Worm (Caenorhabditis elegans) whole organism, young adult: ENCODE data around the gene act-1.

ENCODE experiments used
- B0336.3 ChIP-seq: fragments of 200-800 bp; sonication (Bioruptor generic); IDR thresholded peaks from 2 replicates; pipeline ENCODE4 v1.3.6; 2022; ENCODE audit warnings: missing genetic modification characterization, missing compliant biosample characterization
- C06A6.2 ChIP-seq: fragments of 200-800 bp; sonication (Bioruptor generic); conservative IDR thresholded peaks from 2 replicates; pipeline ENCODE4 v1.3.6; 2022; ENCODE audit warnings: missing genetic modification characterization, missing compliant biosample characterization
- C17E4.6 ChIP-seq: fragments of 200-800 bp; sonication (Bioruptor generic); IDR thresholded peaks from 2 replicates; pipeline ENCODE4 v1.3.6; 2022; ENCODE audit warnings: missing genetic modification reagents, missing genetic modification characterization, missing compliant biosample characterization
- F23B12.7 ChIP-seq: sonication (generic microtip); optimal IDR thresholded peaks from 2 replicates; lab custom pipeline; 2017; ENCODE audit warnings: missing genetic modification characterization, mild to moderate bottlenecking, missing compliant biosample characterization, antibody characterized with exemption, moderate library complexity; ENCODE audit not compliant: insufficient read depth
- F55B11.4 ChIP-seq: sonication (generic microtip); optimal IDR thresholded peaks from 2 replicates; lab custom pipeline; 2016; ENCODE audit warnings: missing compliant biosample characterization, missing genetic modification characterization, borderline replicate concordance; ENCODE audit not compliant: insufficient read depth
- K11D2.4 ChIP-seq: fragments of 200-800 bp; sonication (Bioruptor generic); IDR thresholded peaks from 2 replicates; pipeline ENCODE4 v1.3.6; 2022; ENCODE audit warnings: missing genetic modification reagents, missing genetic modification characterization, missing compliant biosample characterization
- K12H6.12 ChIP-seq: fragments of 200-800 bp; sonication (Bioruptor generic); optimal IDR thresholded peaks from 2 replicates; lab custom pipeline; 2018; ENCODE audit warnings: mild to moderate bottlenecking, missing genetic modification characterization, missing compliant biosample characterization
- T26A5.8 ChIP-seq: sonication (generic microtip); optimal IDR thresholded peaks from 2 replicates; lab custom pipeline; 2016; ENCODE audit warnings: missing genetic modification characterization, missing compliant biosample characterization
- Y56A3A.18 ChIP-seq: fragments of 200-800 bp; sonication (Bioruptor generic); IDR thresholded peaks from 2 replicates; pipeline ENCODE4 v1.3.6; 2022; ENCODE audit warnings: missing genetic modification reagents, missing genetic modification characterization, missing compliant biosample characterization
- akir-1 ChIP-seq: fragments of 200-800 bp; sonication (Bioruptor generic); optimal IDR thresholded peaks from 2 replicates; lab custom pipeline; 2018; ENCODE audit warnings: mild to moderate bottlenecking, missing genetic modification characterization, moderate library complexity, missing compliant biosample characterization
- atf-7 ChIP-seq: sonication (generic microtip); optimal IDR thresholded peaks from 2 replicates; lab custom pipeline; 2017; ENCODE audit warnings: mild to moderate bottlenecking, missing genetic modification characterization, missing compliant biosample characterization
- attf-5 ChIP-seq: fragments of 200-800 bp; sonication (Bioruptor generic); optimal IDR thresholded peaks from 2 replicates; lab custom pipeline; 2018; ENCODE audit warnings: mild to moderate bottlenecking, missing genetic modification characterization, missing compliant biosample characterization
- cebp-1 ChIP-seq, 2 experiments: fragments of 200-800 bp in 1 of 2; sonication (Bioruptor generic) in 1 of 2; sonication (generic microtip) in 1 of 2; IDR thresholded peaks in 1 of 2; optimal IDR thresholded peaks in 1 of 2; 2 replicates each; pipeline versions ENCODE4 v1.3.6 to Lab custom; 2017 to 2022; ENCODE audit warnings: missing compliant biosample characterization in 2 of 2, missing genetic modification characterization in 2 of 2, mild to moderate bottlenecking in 1 of 2, missing genetic modification reagents in 1 of 2, moderate library complexity in 1 of 2
- cebp-2 ChIP-seq: fragments of 200-800 bp; sonication (Bioruptor generic); IDR thresholded peaks from 2 replicates; pipeline ENCODE4 v1.3.6; 2022; ENCODE audit warnings: missing genetic modification characterization, missing compliant biosample characterization
- ceh-27 ChIP-seq: fragments of 200-800 bp; sonication (Bioruptor generic); optimal IDR thresholded peaks from 2 replicates; lab custom pipeline; 2018; ENCODE audit warnings: mild to moderate bottlenecking, missing genetic modification characterization, moderate library complexity, missing compliant biosample characterization
- ceh-40 ChIP-seq: fragments of 200-800 bp; sonication (Bioruptor generic); IDR thresholded peaks from 2 replicates; pipeline ENCODE4 v1.3.6; 2022; ENCODE audit warnings: missing genetic modification characterization, missing compliant biosample characterization
- dpff-1 ChIP-seq: sonication (generic microtip); optimal IDR thresholded peaks from 2 replicates; lab custom pipeline; 2017; ENCODE audit warnings: mild to moderate bottlenecking, missing genetic modification characterization, missing compliant biosample characterization
- dpl-1 ChIP-seq: fragments of 150-350 bp; optimal IDR thresholded peaks from 2 replicates; lab custom pipeline; 2014; ENCODE audit warnings: missing biosample characterization, missing genetic modification reagents, missing genetic modification characterization
- efl-1 ChIP-seq: fragments of 150-350 bp; optimal IDR thresholded peaks from 2 replicates; lab custom pipeline; 2014; ENCODE audit warnings: missing biosample characterization, missing genetic modification reagents, missing genetic modification characterization
- hlh-12 ChIP-seq: sonication (generic microtip); optimal IDR thresholded peaks from 2 replicates; lab custom pipeline; 2016; ENCODE audit warnings: missing genetic modification characterization, missing compliant biosample characterization
- hlh-26 ChIP-seq: fragments of 200-800 bp; sonication (Bioruptor generic); conservative IDR thresholded peaks from 2 replicates; pipeline ENCODE4 v1.3.6; 2022; ENCODE audit warnings: missing genetic modification reagents, missing genetic modification characterization, missing compliant biosample characterization
- hmg-1.2 ChIP-seq: fragments of 200-800 bp; sonication (Bioruptor generic); IDR thresholded peaks from 2 replicates; pipeline ENCODE4 v1.3.6; 2022; ENCODE audit warnings: missing genetic modification reagents, missing genetic modification characterization, missing compliant biosample characterization
- lag-1 ChIP-seq: fragments of 200-800 bp; sonication (Bioruptor generic); IDR thresholded peaks from 2 replicates; pipeline ENCODE4 v1.3.6; 2022; ENCODE audit warnings: missing genetic modification reagents, missing genetic modification characterization, missing compliant biosample characterization
- let-607 ChIP-seq, 2 experiments: fragments of 200-800 bp in 1 of 2; sonication (Bioruptor generic) in 1 of 2; sonication (generic microtip) in 1 of 2; optimal IDR thresholded peaks; 2 replicates each; lab custom pipeline; 2016 to 2018; ENCODE audit warnings: mild to moderate bottlenecking in 2 of 2, missing compliant biosample characterization in 2 of 2, missing genetic modification characterization in 2 of 2, moderate library complexity in 2 of 2, missing genotype in 1 of 2
- lin-26 ChIP-seq: fragments of 200-800 bp; sonication (Bioruptor generic); IDR thresholded peaks from 2 replicates; pipeline ENCODE4 v1.3.6; 2022; ENCODE audit warnings: missing genetic modification reagents, missing genetic modification characterization, missing compliant biosample characterization
- lin-35 ChIP-seq, 3 experiments: fragments of 150-350 bp in 2 of 3; sonication (generic microtip) in 1 of 3; optimal IDR thresholded peaks; 2 replicates each; lab custom pipeline; 2014 to 2018; ENCODE audit warnings: missing biosample characterization in 3 of 3, missing genetic modification characterization in 3 of 3, missing genetic modification reagents in 3 of 3
- lin-40 ChIP-seq: sonication (generic microtip); optimal IDR thresholded peaks from 2 replicates; lab custom pipeline; 2016; ENCODE audit warnings: missing genetic modification characterization, mild to moderate bottlenecking, missing compliant biosample characterization, missing genotype, missing genetic modification reagents
- lir-1 ChIP-seq: fragments of 200-800 bp; sonication (Bioruptor generic); conservative IDR thresholded peaks from 2 replicates; pipeline ENCODE4 v1.3.6; 2022; ENCODE audit warnings: missing genetic modification reagents, missing genetic modification characterization, missing compliant biosample characterization
- madf-10 ChIP-seq: sonication (generic microtip); optimal IDR thresholded peaks from 2 replicates; lab custom pipeline; 2016; ENCODE audit warnings: mild to moderate bottlenecking, missing genetic modification characterization, missing compliant biosample characterization
- mcd-1 ChIP-seq: fragments of 200-800 bp; sonication (Bioruptor generic); IDR thresholded peaks from 2 replicates; pipeline ENCODE4 v1.3.6; 2022; ENCODE audit warnings: missing genetic modification reagents, missing genetic modification characterization, missing compliant biosample characterization
- mes-4 ChIP-seq: sonication (generic microtip); optimal IDR thresholded peaks from 2 replicates; lab custom pipeline; 2016; ENCODE audit warnings: missing genotype, missing genetic modification characterization, missing compliant biosample characterization
- nfyb-1 ChIP-seq: fragments of 200-800 bp; sonication (Bioruptor generic); IDR thresholded peaks from 2 replicates; pipeline ENCODE4 v1.3.6; 2022; ENCODE audit warnings: missing genetic modification reagents, missing genetic modification characterization, missing compliant biosample characterization
- nhr-27 ChIP-seq: fragments of 200-800 bp; sonication (Bioruptor generic); optimal IDR thresholded peaks from 2 replicates; lab custom pipeline; 2018; ENCODE audit warnings: mild to moderate bottlenecking, missing genetic modification characterization, moderate library complexity, missing compliant biosample characterization
- pbrm-1 ChIP-seq: fragments of 200-800 bp; sonication (Bioruptor generic); IDR thresholded peaks from 2 replicates; pipeline ENCODE4 v1.3.6; 2022; ENCODE audit warnings: missing genetic modification reagents, missing genetic modification characterization, missing compliant biosample characterization
- sdz-38 ChIP-seq: sonication (generic microtip); optimal IDR thresholded peaks from 2 replicates; lab custom pipeline; 2016; ENCODE audit warnings: missing genotype, missing genetic modification characterization, missing compliant biosample characterization
- sea-2 ChIP-seq: fragments of 200-800 bp; sonication (Bioruptor generic); IDR thresholded peaks from 2 replicates; pipeline ENCODE4 v1.3.6; 2022; ENCODE audit warnings: missing genetic modification characterization, missing compliant biosample characterization
- snpc-1.3 ChIP-seq: sonication (generic microtip); optimal IDR thresholded peaks from 2 replicates; lab custom pipeline; 2017; ENCODE audit warnings: missing genetic modification characterization, mild to moderate bottlenecking, missing compliant biosample characterization, antibody characterized with exemption, moderate library complexity, missing genotype, missing genetic modification reagents; ENCODE audit not compliant: insufficient read depth
- somi-1 ChIP-seq: fragments of 200-800 bp; sonication (Bioruptor generic); optimal IDR thresholded peaks from 2 replicates; lab custom pipeline; 2018; ENCODE audit warnings: mild to moderate bottlenecking, missing genetic modification characterization, missing compliant biosample characterization
- sptf-2 ChIP-seq: fragments of 200-800 bp; sonication (Bioruptor generic); optimal IDR thresholded peaks from 2 replicates; lab custom pipeline; 2018; ENCODE audit warnings: mild to moderate bottlenecking, missing genetic modification characterization, missing compliant biosample characterization
- tbp1 ChIP-seq: fragments of 200-800 bp; sonication (Bioruptor generic); optimal IDR thresholded peaks from 2 replicates; lab custom pipeline; 2018; ENCODE audit warnings: mild to moderate bottlenecking, missing genetic modification characterization, missing compliant biosample characterization
- zfh-2 ChIP-seq: fragments of 200-800 bp; sonication (Bioruptor generic); conservative IDR thresholded peaks from 2 replicates; pipeline ENCODE4 v1.3.6; 2022; ENCODE audit warnings: missing genetic modification reagents, missing genetic modification characterization, missing compliant biosample characterization
- ztf-18 ChIP-seq: sonication (generic microtip); optimal IDR thresholded peaks from 2 replicates; lab custom pipeline; 2016; ENCODE audit warnings: missing genotype, mild to moderate bottlenecking, missing genetic modification characterization, missing compliant biosample characterization
- ztf-25 ChIP-seq: fragments of 200-800 bp; sonication (Bioruptor generic); IDR thresholded peaks from 2 replicates; pipeline ENCODE4 v1.3.6; 2022; ENCODE audit warnings: missing genetic modification reagents, missing genetic modification characterization, missing compliant biosample characterization
- ztf-28 ChIP-seq: fragments of 200-800 bp; sonication (Bioruptor generic); IDR thresholded peaks from 2 replicates; pipeline ENCODE4 v1.3.6; 2022; ENCODE audit warnings: missing genetic modification reagents, missing genetic modification characterization, missing compliant biosample characterization
- ztf-6 ChIP-seq: fragments of 200-800 bp; sonication (Bioruptor generic); IDR thresholded peaks from 2 replicates; pipeline ENCODE4 v1.3.6; 2022; ENCODE audit warnings: missing genetic modification reagents, missing genetic modification characterization, missing compliant biosample characterization

The act-1 gene

DNA sequence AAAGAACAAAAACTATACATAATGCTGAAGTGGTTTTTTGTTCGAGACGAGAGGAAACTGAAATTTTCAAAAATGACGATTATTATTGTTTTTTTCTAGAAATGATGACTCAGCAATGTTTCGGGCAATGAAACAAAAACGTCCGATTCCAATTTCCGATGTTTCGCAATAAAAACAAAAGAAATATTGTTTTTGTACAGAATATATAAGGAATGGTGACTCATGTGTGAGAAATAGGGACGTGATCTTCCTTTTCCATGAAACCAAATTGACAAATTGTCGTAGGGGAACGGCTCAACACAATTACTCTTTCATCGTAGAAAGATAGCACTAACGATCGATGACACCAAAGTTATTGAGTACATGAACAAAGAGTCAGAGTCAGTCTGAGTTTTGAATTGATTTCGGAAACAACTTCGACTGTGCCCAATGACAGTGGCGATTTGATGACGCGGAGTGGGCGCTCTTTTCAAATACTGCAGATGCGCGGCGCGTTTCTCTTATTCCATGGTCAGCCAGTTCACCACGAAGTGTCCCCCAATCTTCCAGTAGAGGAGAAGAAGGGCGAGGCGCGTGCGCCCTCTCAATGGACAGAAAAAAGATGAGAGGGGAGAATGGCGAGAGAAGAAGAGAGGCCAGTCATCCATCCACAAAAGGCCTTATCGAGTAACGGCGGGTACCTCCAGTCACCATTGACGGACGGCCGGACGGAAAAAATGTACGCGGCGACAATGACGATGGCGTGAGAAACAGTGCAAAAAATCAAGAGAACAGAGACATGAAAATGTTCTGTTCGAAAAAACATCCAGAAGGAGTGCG lies 5.4 kb upstream of the act-1 start:
- TF ChIP-seq hlh-12 (no peak), K12H6.12 (tag; lab: Kevin White, UChicago) (peak; percentile 31), hlh-26 (no peak), zfh-2 (GFP tag; lab: Robert Waterston, UW) (peak; percentile 91), nhr-27 (peak; percentile 9), snpc-1.3 (tag; lab: Kevin White, UChicago) (no peak), sptf-2 (GFP tag; lab: Kevin White, UChicago) (no peak), let-607 (tag; optimal IDR thresholded peaks at IDR 0.05; lab: Kevin White, UChicago) (no peak), cebp-1 (GFP tag; IDR thresholded peaks at IDR 0.05; lab: Robert Waterston, UW) (no peak; the same call in 1 of the 2 replicates), cebp-1 (tag; optimal IDR thresholded peaks at IDR 0.05; lab: Kevin White, UChicago) (peak; percentile 61), sea-2 (GFP tag; lab: Robert Waterston, UW) (no peak), lin-35 (GFP tag; optimal IDR thresholded peaks at IDR 0.05; lab: Kevin White, UChicago) (no peak), mcd-1 (GFP tag; lab: Robert Waterston, UW) (peak; percentile 43; the same call in 1 of the 2 replicates), ceh-27 (GFP tag; lab: Kevin White, UChicago) (peak; percentile 73), T26A5.8 (tag; lab: Kevin White, UChicago) (no peak), dpff-1 (tag; lab: Kevin White, UChicago) (no peak), lin-40 (tag; lab: Kevin White, UChicago) (no peak), ztf-6 (GFP tag; lab: Robert Waterston, UW) (no peak), hmg-1.2 (GFP tag; lab: Robert Waterston, UW) (no peak), B0336.3 (GFP tag; lab: Robert Waterston, UW) (no peak; the same call in 1 of the 2 replicates), ztf-28 (GFP tag; lab: Robert Waterston, UW) (0 out of 2 replicates have a peak, but pooled peaks have one; percentile 61), somi-1 (peak; percentile 23), madf-10 (tag; lab: Kevin White, UChicago) (no peak), nfyb-1 (peak; percentile 37; the same call in 1 of the 2 replicates), ztf-25 (GFP tag; lab: Robert Waterston, UW) (no peak), lin-26 (GFP tag; lab: Robert Waterston, UW) (peak; percentile 15; the same call in 1 of the 2 replicates), C17E4.6 (no peak), C06A6.2 (GFP tag; lab: Robert Waterston, UW) (no peak), Y56A3A.18 (GFP tag; lab: Robert Waterston, UW) (peak; percentile 42; the same call in 1 of the 2 replicates), attf-5 (GFP tag; lab: Kevin White, UChicago) (peak; percentile 29), mes-4 (tag; lab: Kevin White, UChicago) (no peak), ztf-18 (tag; lab: Kevin White, UChicago) (no peak), pbrm-1 (peak; percentile 28), ceh-40 (GFP tag; lab: Robert Waterston, UW) (0 out of 2 replicates have a peak, but pooled peaks have one; percentile 6), lag-1 (GFP tag; lab: Robert Waterston, UW) (no peak)

DNA sequence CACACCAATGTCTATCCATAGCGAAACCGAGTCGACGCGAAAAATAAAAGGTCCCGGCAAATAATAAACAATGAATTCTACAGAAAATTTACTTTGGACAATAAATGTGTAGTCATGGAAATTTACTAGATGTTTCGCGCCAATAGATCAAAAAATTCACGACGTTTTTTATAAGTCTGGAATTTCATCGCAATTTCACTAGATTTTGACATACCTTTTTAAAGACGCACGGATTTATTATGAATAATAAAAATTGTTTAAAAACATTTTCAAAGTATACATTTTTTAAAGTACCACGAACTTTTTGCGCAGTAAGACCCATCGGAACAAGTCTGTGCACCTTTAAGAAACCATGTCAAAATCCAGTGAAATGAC lies 4.8 kb upstream of the act-1 start:
- TF ChIP-seq tbp1 (GFP tag; lab: Kevin White, UChicago) (no peak), sdz-38 (tag; lab: Kevin White, UChicago) (no peak), lir-1 (GFP tag; lab: Robert Waterston, UW) (no peak), F23B12.7 (no peak), dpff-1 (tag; lab: Kevin White, UChicago) (peak; percentile 78), dpl-1 (GFP tag; lab: Kevin White, UChicago) (no peak), mes-4 (tag; lab: Kevin White, UChicago) (no peak), ztf-6 (GFP tag; lab: Robert Waterston, UW) (no peak), akir-1 (GFP tag; lab: Kevin White, UChicago) (no peak), atf-7 (tag; lab: Kevin White, UChicago) (no peak), K11D2.4 (no peak), lin-35 (GFP tag; optimal IDR thresholded peaks at IDR 0.05; lab: Kevin White, UChicago) (peak in 1 of 3 experiments; percentile 16), lin-26 (GFP tag; lab: Robert Waterston, UW) (no peak), F55B11.4 (tag; lab: Kevin White, UChicago) (no peak), cebp-2 (GFP tag; lab: Robert Waterston, UW) (no peak), efl-1 (GFP tag; lab: Kevin White, UChicago) (peak; percentile 65), snpc-1.3 (tag; lab: Kevin White, UChicago) (peak; percentile 6)
